Fruit fly (Drosophila melanogaster) whole organism, embryonic: Measurements from ENCODE around the gene CG11249.

Experiments
- CG10462 ChIP-seq: fragments of 200-800 bp; sonication (Bioruptor generic); optimal IDR thresholded peaks from 2 replicates; lab custom pipeline; 2016; ENCODE audit warnings: missing biosample characterization, missing genetic modification characterization
- CG10565 ChIP-seq: fragments of 200-800 bp; sonication (Bioruptor generic); optimal IDR thresholded peaks from 3 replicates; lab custom pipeline; 2016; ENCODE audit warnings: missing biosample characterization, mild to moderate bottlenecking, missing genetic modification characterization
- CG11247 ChIP-seq: fragments of 200-800 bp; sonication (Bioruptor generic); IDR thresholded peaks from 2 replicates; pipeline ENCODE4 v1.3.6; 2022; ENCODE audit warnings: missing biosample characterization, missing genetic modification characterization
- CG13123 ChIP-seq: fragments of 200-800 bp; sonication (Bioruptor generic); optimal IDR thresholded peaks from 2 replicates; lab custom pipeline; 2016; ENCODE audit warnings: missing biosample characterization, missing genetic modification characterization
- CG13287 ChIP-seq: fragments of 200-800 bp; sonication (Bioruptor generic); IDR thresholded peaks from 2 replicates; pipeline ENCODE4 v1.3.6; 2022; ENCODE audit warnings: missing biosample characterization, missing genetic modification characterization; ENCODE audit not compliant: partially characterized antibody
- CG14050 ChIP-seq: fragments of 200-800 bp; sonication (Bioruptor generic); IDR thresholded peaks from 3 replicates; pipeline ENCODE4 v1.3.6; 2022; ENCODE audit warnings: missing biosample characterization, missing genetic modification characterization
- CG14860 ChIP-seq: fragments of 200-800 bp; sonication (Bioruptor generic); IDR thresholded peaks from 3 replicates; pipeline ENCODE4 v1.3.6; 2022; ENCODE audit warnings: missing biosample characterization, missing genetic modification characterization; ENCODE audit not compliant: partially characterized antibody
- CG15514 ChIP-seq: fragments of 200-800 bp; sonication (Bioruptor generic); optimal IDR thresholded peaks from 3 replicates; lab custom pipeline; 2017; ENCODE audit warnings: missing biosample characterization, missing genetic modification characterization, mild to moderate bottlenecking, moderate library complexity, missing genetic modification reagents
- CG1602 ChIP-seq: fragments of 200-800 bp; sonication (Bioruptor generic); optimal IDR thresholded peaks from 3 replicates; lab custom pipeline; 2016; ENCODE audit warnings: missing biosample characterization, missing genetic modification characterization
- CG17385 ChIP-seq: fragments of 200-800 bp; sonication (Bioruptor generic); optimal IDR thresholded peaks from 3 replicates; lab custom pipeline; 2018; ENCODE audit warnings: missing biosample characterization, mild to moderate bottlenecking, missing genetic modification characterization
- CG2116 ChIP-seq: fragments of 200-800 bp; sonication (Bioruptor generic); optimal IDR thresholded peaks from 3 replicates; lab custom pipeline; 2018; ENCODE audit warnings: missing biosample characterization, mild to moderate bottlenecking, missing genetic modification characterization
- CG2678 ChIP-seq: fragments of 200-800 bp; sonication (Bioruptor generic); optimal IDR thresholded peaks from 3 replicates; lab custom pipeline; 2019; ENCODE audit warnings: missing biosample characterization, mild to moderate bottlenecking, missing genetic modification characterization, moderate library complexity
- CG3838 ChIP-seq: fragments of 200-800 bp; sonication (Bioruptor generic); optimal IDR thresholded peaks from 3 replicates; lab custom pipeline; 2016; ENCODE audit warnings: missing biosample characterization, missing genetic modification characterization
- CG42726 ChIP-seq: fragments of 200-800 bp; sonication (Bioruptor generic); IDR thresholded peaks from 2 replicates; pipeline ENCODE4 v1.3.6; 2022; ENCODE audit warnings: missing biosample characterization, missing genetic modification characterization; ENCODE audit not compliant: partially characterized antibody
- CG7372 ChIP-seq: fragments of 200-800 bp; sonication (Bioruptor generic); IDR thresholded peaks from 2 replicates; pipeline ENCODE4 v1.3.6; 2022; ENCODE audit warnings: missing biosample characterization, missing genetic modification characterization
- CG7745 ChIP-seq: fragments of 200-800 bp; sonication (Bioruptor generic); optimal IDR thresholded peaks from 2 replicates; lab custom pipeline; 2018; ENCODE audit warnings: missing biosample characterization, mild to moderate bottlenecking, missing genetic modification characterization, moderate library complexity
- CG7839 ChIP-seq: fragments of 200-800 bp; sonication (Bioruptor generic); optimal IDR thresholded peaks from 3 replicates; lab custom pipeline; 2018; ENCODE audit warnings: missing biosample characterization, mild to moderate bottlenecking, missing genetic modification characterization, moderate library complexity
- CG9609 ChIP-seq: fragments of 200-800 bp; sonication (Bioruptor generic); optimal IDR thresholded peaks from 3 replicates; lab custom pipeline; 2016; ENCODE audit warnings: missing biosample characterization, missing genetic modification characterization
- CG9817 ChIP-seq: fragments of 200-800 bp; sonication (Bioruptor generic); optimal IDR thresholded peaks from 2 replicates; lab custom pipeline; 2018; ENCODE audit warnings: missing biosample characterization, mild to moderate bottlenecking, missing genetic modification characterization, moderate library complexity
- CHES-1-like ChIP-seq: fragments of 200-800 bp; sonication (Bioruptor generic); optimal IDR thresholded peaks from 2 replicates; lab custom pipeline; 2016; ENCODE audit warnings: missing biosample characterization, missing genetic modification characterization
- Camta ChIP-seq: fragments of 200-800 bp; sonication (Bioruptor generic); optimal IDR thresholded peaks from 2 replicates; lab custom pipeline; 2016; ENCODE audit warnings: missing biosample characterization, missing genetic modification characterization
- D19A ChIP-seq: fragments of 200-800 bp; optimal IDR thresholded peaks from 3 replicates; lab custom pipeline; 2019; ENCODE audit warnings: missing biosample characterization, mild to moderate bottlenecking, missing genetic modification characterization, moderate library complexity
- Dad ChIP-seq: fragments of 200-800 bp; sonication (Bioruptor generic); optimal IDR thresholded peaks from 3 replicates; lab custom pipeline; 2016; ENCODE audit warnings: missing biosample characterization, missing genetic modification characterization
- Dll ChIP-seq: fragments of 200-800 bp; sonication (Bioruptor generic); IDR thresholded peaks from 4 replicates; pipeline ENCODE4 v1.3.6; 2022; ENCODE audit warnings: missing biosample characterization, missing genetic modification characterization; ENCODE audit not compliant: partially characterized antibody
- Elba2 ChIP-seq: fragments of 200-800 bp; sonication (Bioruptor generic); optimal IDR thresholded peaks from 3 replicates; lab custom pipeline; 2016; ENCODE audit warnings: missing biosample characterization, missing genetic modification characterization
- H15 ChIP-seq: fragments of 200-800 bp; sonication (Bioruptor generic); IDR thresholded peaks from 3 replicates; pipeline ENCODE4 v1.3.6; 2022; ENCODE audit warnings: missing biosample characterization, missing genetic modification characterization
- Lhr ChIP-seq: fragments of 200-800 bp; sonication (Bioruptor generic); optimal IDR thresholded peaks from 3 replicates; lab custom pipeline; 2017; ENCODE audit warnings: mild to moderate bottlenecking, missing biosample characterization, missing genetic modification reagents, missing genetic modification characterization
- Oli ChIP-seq: fragments of 200-800 bp; sonication (Bioruptor generic); optimal IDR thresholded peaks from 2 replicates; lab custom pipeline; 2018; ENCODE audit warnings: missing biosample characterization, mild to moderate bottlenecking, missing genetic modification characterization, moderate library complexity
- Opbp ChIP-seq: fragments of 200-800 bp; sonication (Bioruptor generic); IDR thresholded peaks from 3 replicates; pipeline ENCODE4 v1.3.6; 2022; ENCODE audit warnings: missing biosample characterization, missing genetic modification characterization; ENCODE audit not compliant: partially characterized antibody
- Stat92E ChIP-seq, 3 experiments: fragments of >200 bp in 2 of 3; fragments of 200-800 bp in 1 of 3; sonication (Bioruptor generic) in 1 of 3; optimal IDR thresholded peaks; 2 replicates each; lab custom pipeline; 2017 to 2019; ENCODE audit warnings: missing biosample characterization in 3 of 3, missing genetic modification characterization in 3 of 3, mild to moderate bottlenecking in 1 of 3, moderate library complexity in 1 of 3
- abd-A ChIP-seq: fragments of 200-800 bp; sonication (Bioruptor generic); optimal IDR thresholded peaks from 3 replicates; lab custom pipeline; 2019; ENCODE audit warnings: missing biosample characterization, mild to moderate bottlenecking, missing genetic modification characterization, moderate library complexity
- amos ChIP-seq: fragments of 200-800 bp; sonication (Bioruptor generic); IDR thresholded peaks from 2 replicates; pipeline ENCODE4 v1.3.6; 2022; ENCODE audit warnings: missing biosample characterization, missing genetic modification characterization; ENCODE audit not compliant: partially characterized antibody
- bbx ChIP-seq: fragments of 200-800 bp; sonication (Bioruptor generic); IDR thresholded peaks from 2 replicates; pipeline ENCODE4 v1.3.6; 2022; ENCODE audit warnings: missing biosample characterization, missing genetic modification characterization; ENCODE audit not compliant: partially characterized antibody
- caup ChIP-seq: fragments of 200-800 bp; sonication (Bioruptor generic); optimal IDR thresholded peaks from 3 replicates; lab custom pipeline; 2017; ENCODE audit warnings: missing biosample characterization, mild to moderate bottlenecking, missing genetic modification characterization, moderate library complexity; ENCODE audit not compliant: severe bottlenecking
- chif ChIP-seq, 2 experiments: fragments of 200-800 bp; sonication (Bioruptor generic); optimal IDR thresholded peaks; 3 replicates each; lab custom pipeline; 2016; ENCODE audit warnings: missing biosample characterization in 2 of 2, missing genetic modification characterization in 2 of 2
- crc ChIP-seq: fragments of 200-800 bp; sonication (Bioruptor generic); optimal IDR thresholded peaks from 2 replicates; lab custom pipeline; 2016; ENCODE audit warnings: missing biosample characterization, missing genetic modification characterization
- da ChIP-seq: fragments of 200-800 bp; sonication (Bioruptor generic); optimal IDR thresholded peaks from 2 replicates; lab custom pipeline; 2016; ENCODE audit warnings: missing biosample characterization, missing genetic modification characterization
- eve ChIP-seq, 2 experiments: fragments of >200 bp; optimal IDR thresholded peaks; 2 replicates each; lab custom pipeline; 2017; ENCODE audit warnings: missing biosample characterization in 2 of 2, missing genetic modification characterization in 2 of 2
- grn ChIP-seq: fragments of 200-800 bp; sonication (Bioruptor generic); optimal IDR thresholded peaks from 3 replicates; lab custom pipeline; 2017; ENCODE audit warnings: missing biosample characterization, missing genetic modification characterization
- ham ChIP-seq: fragments of 200-800 bp; sonication (Bioruptor generic); IDR thresholded peaks from 2 replicates; pipeline ENCODE4 v1.3.6; 2022; ENCODE audit warnings: missing biosample characterization, missing genetic modification characterization
- hbn ChIP-seq: fragments of 200-800 bp; sonication (Bioruptor generic); IDR thresholded peaks from 2 replicates; pipeline ENCODE4 v1.3.6; 2022; ENCODE audit warnings: missing biosample characterization, missing genetic modification characterization; ENCODE audit not compliant: partially characterized antibody
- jigr1 ChIP-seq: fragments of 200-800 bp; sonication (Bioruptor generic); IDR thresholded peaks from 3 replicates; pipeline ENCODE4 v1.3.6; 2022; ENCODE audit warnings: missing biosample characterization, missing genetic modification characterization
- mam ChIP-seq: fragments of 200-800 bp; sonication (Bioruptor generic); optimal IDR thresholded peaks from 3 replicates; lab custom pipeline; 2016; ENCODE audit warnings: missing biosample characterization, missing genetic modification characterization
- ranshi ChIP-seq: fragments of 200-800 bp; sonication (Bioruptor generic); IDR thresholded peaks from 2 replicates; pipeline ENCODE4 v1.3.6; 2022; ENCODE audit warnings: missing biosample characterization, missing genetic modification characterization
- repo ChIP-seq: fragments of 200-800 bp; sonication (Bioruptor generic); optimal IDR thresholded peaks from 2 replicates; lab custom pipeline; 2016; ENCODE audit warnings: missing biosample characterization, missing genetic modification characterization
- slp2 ChIP-seq: fragments of 200-800 bp; sonication (Bioruptor generic); optimal IDR thresholded peaks from 2 replicates; lab custom pipeline; 2016; ENCODE audit warnings: missing biosample characterization, missing genetic modification characterization
- ssp ChIP-seq: fragments of 200-800 bp; sonication (Bioruptor generic); IDR thresholded peaks from 2 replicates; pipeline ENCODE4 v1.3.6; 2022; ENCODE audit warnings: missing biosample characterization, missing genetic modification characterization
- stc ChIP-seq: fragments of 200-800 bp; sonication (Bioruptor generic); IDR thresholded peaks from 2 replicates; pipeline ENCODE4 v1.3.6; 2022; ENCODE audit warnings: missing biosample characterization, missing genetic modification characterization
- wek ChIP-seq: fragments of 200-800 bp; sonication (Bioruptor generic); optimal IDR thresholded peaks from 3 replicates; lab custom pipeline; 2018; ENCODE audit warnings: missing biosample characterization, mild to moderate bottlenecking, missing genetic modification characterization, moderate library complexity
- wor ChIP-seq: fragments of 200-800 bp; sonication (Bioruptor generic); IDR thresholded peaks from 2 replicates; pipeline ENCODE4 v1.3.6; 2022; ENCODE audit warnings: missing biosample characterization, missing genetic modification characterization

Gene CG11249

dm6 chr3L:21679687-21680086 lies 7.7 kb downstream of the CG11249 start, which contains the start of the genes Als2 and CG11248 (continued):
- TF ChIP-seq CHES-1-like (peak; percentile 77), D19A (no peak), bbx (GFP tag; lab: Robert Waterston, UW) (no peak), eve (GFP tag; optimal IDR thresholded peaks at IDR 0.05; lab: Kevin White, UChicago) (no peak), Oli (tag; lab: Kevin White, UChicago) (peak; percentile 69), amos (GFP tag; lab: Robert Waterston, UW) (no peak), CG10565 (GFP tag; lab: Kevin White, UChicago) (no peak), Elba2 (GFP tag; lab: Kevin White, UChicago) (peak; percentile 99), hbn (GFP tag; lab: Robert Waterston, UW) (no peak), jigr1 (GFP tag; lab: Robert Waterston, UW) (no peak), ssp (peak; percentile 78), chif (GFP tag; optimal IDR thresholded peaks at IDR 0.05; lab: Kevin White, UChicago) (peak; percentile 27 to 84), CG10462 (GFP tag; lab: Kevin White, UChicago) (peak; percentile 30), slp2 (GFP tag; lab: Kevin White, UChicago) (peak; percentile 64), ham (no peak), grn (no peak), stc (GFP tag; lab: Robert Waterston, UW) (0 out of 2 replicates have a peak, but pooled peaks have one; percentile 22), da (GFP tag; lab: Kevin White, UChicago) (no peak), mam (peak; percentile 77), CG7839 (tag; lab: Kevin White, UChicago) (peak; percentile 81), CG13123 (GFP tag; lab: Kevin White, UChicago) (no peak), CG1602 (GFP tag; lab: Kevin White, UChicago) (peak; percentile 81), wek (GFP tag; lab: Kevin White, UChicago) (peak; percentile 90), CG15514 (GFP tag; lab: Kevin White, UChicago) (peak; percentile 98), CG14860 (GFP tag; lab: Robert Waterston, UW) (no peak), Opbp (GFP tag; lab: Robert Waterston, UW) (no peak), crc (GFP tag; lab: Kevin White, UChicago) (peak; percentile 12), H15 (GFP tag; lab: Robert Waterston, UW) (no peak; the same call in 2 of the 3 replicates), CG17385 (GFP tag; lab: Kevin White, UChicago) (peak; percentile 60), CG9817 (tag; lab: Kevin White, UChicago) (peak; percentile 87), ranshi (peak; percentile 67; the same call in 1 of the 2 replicates), CG11247 (GFP tag; lab: Robert Waterston, UW) (no peak), Dad (peak; percentile 36), CG14050 (GFP tag; lab: Robert Waterston, UW) (peak; percentile 47; the same call in 1 of the 3 replicates), Dll (GFP tag; lab: Robert Waterston, UW) (peak; percentile 41; the same call in 1 of the 4 replicates), CG7372 (GFP tag; lab: Robert Waterston, UW) (peak; percentile 68), abd-A (tag; lab: Kevin White, UChicago) (no peak), CG42726 (GFP tag; lab: Robert Waterston, UW) (no peak), CG2678 (tag; lab: Kevin White, UChicago) (peak; percentile 82), CG7745 (no peak), Stat92E (GFP tag; optimal IDR thresholded peaks at IDR 0.05; lab: Kevin White, UChicago) (no peak), CG3838 (GFP tag; lab: Kevin White, UChicago) (peak; percentile 20), caup (GFP tag; lab: Kevin White, UChicago) (no peak), CG2116 (peak; percentile 60), CG9609 (peak; percentile 46), Lhr (GFP tag; lab: Kevin White, UChicago) (peak; percentile 71), repo (GFP tag; lab: Kevin White, UChicago) (peak; percentile 23), Camta (peak; percentile 55), CG13287 (0 out of 2 replicates have a peak, but pooled peaks have one; percentile 8), wor (GFP tag; lab: Robert Waterston, UW) (peak; percentile 21; the same call in 1 of the 2 replicates)
